Fruit fly (Drosophila melanogaster) whole organism, embryonic: ENCODE data around the gene KP78b.

ENCODE experiments used
- Atf3 ChIP-seq: fragments of 200-800 bp; sonication (Bioruptor generic); optimal IDR thresholded peaks from 3 replicates; lab custom pipeline; 2016; ENCODE audit warnings: missing biosample characterization, missing genetic modification characterization
- B-H2 ChIP-seq: fragments of 200-800 bp; sonication (Bioruptor generic); optimal IDR thresholded peaks from 2 replicates; lab custom pipeline; 2018; ENCODE audit warnings: missing biosample characterization, mild to moderate bottlenecking, missing genetic modification characterization
- Bteb2 ChIP-seq: fragments of 200-800 bp; sonication (Bioruptor generic); optimal IDR thresholded peaks from 2 replicates; lab custom pipeline; 2016; ENCODE audit warnings: missing biosample characterization, missing genetic modification characterization
- CG10654 ChIP-seq: fragments of 200-800 bp; sonication (Bioruptor generic); optimal IDR thresholded peaks from 2 replicates; lab custom pipeline; 2016; ENCODE audit warnings: missing biosample characterization, missing genetic modification characterization
- CG10979 ChIP-seq: fragments of 200-800 bp; sonication (Bioruptor generic); optimal IDR thresholded peaks from 2 replicates; lab custom pipeline; 2018; ENCODE audit warnings: missing biosample characterization, mild to moderate bottlenecking, missing genetic modification characterization, moderate library complexity
- CG11456 ChIP-seq: fragments of 200-800 bp; sonication (Bioruptor generic); IDR thresholded peaks from 3 replicates; pipeline ENCODE4 v1.3.6; 2022; ENCODE audit warnings: missing biosample characterization, missing genetic modification characterization
- CG12071 ChIP-seq: fragments of 200-800 bp; sonication (Bioruptor generic); optimal IDR thresholded peaks from 3 replicates; lab custom pipeline; 2018; ENCODE audit warnings: missing biosample characterization, mild to moderate bottlenecking, missing genetic modification characterization
- CG12236 ChIP-seq: fragments of 200-800 bp; sonication (Bioruptor generic); optimal IDR thresholded peaks from 2 replicates; lab custom pipeline; 2016; ENCODE audit warnings: missing biosample characterization, missing genetic modification characterization
- CG15514 ChIP-seq: fragments of 200-800 bp; sonication (Bioruptor generic); optimal IDR thresholded peaks from 3 replicates; lab custom pipeline; 2017; ENCODE audit warnings: missing biosample characterization, missing genetic modification characterization, mild to moderate bottlenecking, moderate library complexity, missing genetic modification reagents
- CG15601 ChIP-seq: fragments of 200-800 bp; sonication (Bioruptor generic); optimal IDR thresholded peaks from 3 replicates; lab custom pipeline; 2019; ENCODE audit warnings: missing biosample characterization, mild to moderate bottlenecking, missing genetic modification characterization, moderate library complexity
- CG18764 ChIP-seq: fragments of 200-800 bp; sonication (Bioruptor generic); optimal IDR thresholded peaks from 3 replicates; lab custom pipeline; 2016; ENCODE audit warnings: missing biosample characterization, missing genetic modification characterization
- CG32532 ChIP-seq: fragments of 200-800 bp; sonication (Bioruptor generic); IDR thresholded peaks from 2 replicates; pipeline ENCODE4 v1.3.6; 2022; ENCODE audit warnings: missing biosample characterization, missing genetic modification characterization
- CG32772 ChIP-seq: fragments of 200-800 bp; sonication (Bioruptor generic); IDR thresholded peaks from 2 replicates; pipeline ENCODE4 v1.3.6; 2022; ENCODE audit warnings: missing biosample characterization, missing genetic modification characterization
- CG34422 ChIP-seq: fragments of 200-800 bp; sonication (Bioruptor generic); IDR thresholded peaks from 3 replicates; pipeline ENCODE4 v1.3.6; 2022; ENCODE audit warnings: missing biosample characterization, missing genetic modification characterization
- CG4730 ChIP-seq: fragments of 200-800 bp; sonication (Bioruptor generic); IDR thresholded peaks from 2 replicates; pipeline ENCODE4 v1.3.6; 2022; ENCODE audit warnings: missing biosample characterization, missing genetic modification characterization
- CG6175 ChIP-seq: fragments of 200-800 bp; sonication (Bioruptor generic); IDR thresholded peaks from 3 replicates; pipeline ENCODE4 v1.3.6; 2022; ENCODE audit warnings: missing biosample characterization, missing genetic modification characterization
- CG6813 ChIP-seq: fragments of 200-800 bp; sonication (Bioruptor generic); optimal IDR thresholded peaks from 2 replicates; lab custom pipeline; 2017; ENCODE audit warnings: missing biosample characterization, missing genetic modification characterization, mild to moderate bottlenecking, moderate library complexity, missing genetic modification reagents
- CG7271 ChIP-seq: fragments of 200-800 bp; sonication (Bioruptor generic); optimal IDR thresholded peaks from 2 replicates; lab custom pipeline; 2018; ENCODE audit warnings: missing biosample characterization, mild to moderate bottlenecking, missing genetic modification characterization, moderate library complexity
- CG7839 ChIP-seq: fragments of 200-800 bp; sonication (Bioruptor generic); optimal IDR thresholded peaks from 3 replicates; lab custom pipeline; 2018; ENCODE audit warnings: missing biosample characterization, mild to moderate bottlenecking, missing genetic modification characterization, moderate library complexity
- CG7963 ChIP-seq: fragments of 200-800 bp; sonication (Bioruptor generic); IDR thresholded peaks from 3 replicates; pipeline ENCODE4 v1.3.6; 2022; ENCODE audit warnings: missing biosample characterization, missing genetic modification characterization; ENCODE audit not compliant: partially characterized antibody
- CG8765 ChIP-seq: fragments of 200-800 bp; sonication (Bioruptor generic); IDR thresholded peaks from 2 replicates; pipeline ENCODE4 v1.3.6; 2022; ENCODE audit warnings: missing biosample characterization, missing genetic modification characterization
- CG9215 ChIP-seq: fragments of 200-800 bp; sonication (Bioruptor generic); IDR thresholded peaks from 2 replicates; pipeline ENCODE4 v1.3.6; 2022; ENCODE audit warnings: missing biosample characterization, missing genetic modification characterization
- CG9817 ChIP-seq: fragments of 200-800 bp; sonication (Bioruptor generic); optimal IDR thresholded peaks from 2 replicates; lab custom pipeline; 2018; ENCODE audit warnings: missing biosample characterization, mild to moderate bottlenecking, missing genetic modification characterization, moderate library complexity
- Dip3 ChIP-seq: fragments of 200-800 bp; sonication (Bioruptor generic); optimal IDR thresholded peaks from 3 replicates; lab custom pipeline; 2016; ENCODE audit warnings: missing biosample characterization, missing genetic modification characterization
- Dp ChIP-seq: fragments of 200-800 bp; sonication (Bioruptor generic); optimal IDR thresholded peaks from 2 replicates; lab custom pipeline; 2018; ENCODE audit warnings: missing biosample characterization, mild to moderate bottlenecking, missing genetic modification characterization, moderate library complexity
- Drgx ChIP-seq: fragments of 200-800 bp; sonication (Bioruptor generic); IDR thresholded peaks from 2 replicates; pipeline ENCODE4 v1.3.6; 2022; ENCODE audit warnings: missing biosample characterization, missing genetic modification characterization
- E2f2 ChIP-seq: fragments of 200-800 bp; sonication (Bioruptor generic); IDR thresholded peaks from 2 replicates; pipeline ENCODE4 v1.3.6; 2022; ENCODE audit warnings: missing biosample characterization, missing genetic modification characterization
- Hr3 ChIP-seq: fragments of 200-800 bp; sonication (Bioruptor generic); optimal IDR thresholded peaks from 3 replicates; lab custom pipeline; 2016; ENCODE audit warnings: missing biosample characterization, missing genetic modification characterization
- MBD-R2 ChIP-seq: fragments of 200-800 bp; sonication (Bioruptor generic); IDR thresholded peaks from 2 replicates; pipeline ENCODE4 v1.3.6; 2022; ENCODE audit warnings: missing biosample characterization, missing genetic modification characterization
- MESR4 ChIP-seq: fragments of 200-800 bp; sonication (Bioruptor generic); optimal IDR thresholded peaks from 2 replicates; lab custom pipeline; 2018; ENCODE audit warnings: missing biosample characterization, mild to moderate bottlenecking, missing genetic modification characterization, moderate library complexity
- Pdp1 ChIP-seq, 2 experiments: fragments of 200-800 bp; sonication (Bioruptor generic); optimal IDR thresholded peaks; 3 replicates each; lab custom pipeline; 2016; ENCODE audit warnings: missing biosample characterization in 2 of 2, missing genetic modification characterization in 2 of 2, mild to moderate bottlenecking in 1 of 2, moderate library complexity in 1 of 2
- YL-1 ChIP-seq: fragments of 200-800 bp; sonication (Bioruptor generic); optimal IDR thresholded peaks from 3 replicates; lab custom pipeline; 2017; ENCODE audit warnings: missing biosample characterization, mild to moderate bottlenecking, missing genetic modification characterization
- ato ChIP-seq: fragments of 200-800 bp; sonication (Bioruptor generic); IDR thresholded peaks from 2 replicates; pipeline ENCODE4 v1.3.6; 2022; ENCODE audit warnings: missing biosample characterization, missing genetic modification characterization; ENCODE audit not compliant: partially characterized antibody
- az2 ChIP-seq: fragments of 200-800 bp; sonication (Bioruptor generic); optimal IDR thresholded peaks from 3 replicates; lab custom pipeline; 2016; ENCODE audit warnings: missing biosample characterization, missing genetic modification characterization
- bsh ChIP-seq, 2 experiments: fragments of 200-800 bp; sonication (Bioruptor generic); optimal IDR thresholded peaks; 2 replicates each; lab custom pipeline; 2017 to 2018; ENCODE audit warnings: mild to moderate bottlenecking in 2 of 2, missing biosample characterization in 2 of 2, missing genetic modification characterization in 2 of 2, moderate library complexity in 1 of 2
- cad ChIP-seq: fragments of >200 bp; optimal IDR thresholded peaks from 2 replicates; lab custom pipeline; 2017; ENCODE audit warnings: missing biosample characterization, missing genetic modification characterization
- chm ChIP-seq: fragments of 200-800 bp; sonication (Bioruptor generic); IDR thresholded peaks from 2 replicates; pipeline ENCODE4 v1.3.6; 2022; ENCODE audit warnings: missing biosample characterization, missing genetic modification characterization
- crol ChIP-seq: fragments of 200-800 bp; sonication (Bioruptor generic); IDR thresholded peaks from 2 replicates; pipeline ENCODE4 v1.3.6; 2022; ENCODE audit warnings: missing biosample characterization, missing genetic modification characterization
- cwo ChIP-seq: fragments of 200-800 bp; sonication (Bioruptor generic); optimal IDR thresholded peaks from 3 replicates; lab custom pipeline; 2017; ENCODE audit warnings: missing biosample characterization, missing genetic modification characterization, mild to moderate bottlenecking, moderate library complexity, missing genetic modification reagents
- esg ChIP-seq: fragments of 200-800 bp; sonication (Bioruptor generic); conservative IDR thresholded peaks from 2 replicates; pipeline ENCODE4 v1.3.6; 2022; ENCODE audit warnings: missing biosample characterization, missing genetic modification characterization
- eve ChIP-seq, 2 experiments: fragments of >200 bp; optimal IDR thresholded peaks; 2 replicates each; lab custom pipeline; 2017; ENCODE audit warnings: missing biosample characterization in 2 of 2, missing genetic modification characterization in 2 of 2
- ftz-f1 ChIP-seq: fragments of 200-800 bp; sonication (Bioruptor generic); optimal IDR thresholded peaks from 2 replicates; lab custom pipeline; 2016; ENCODE audit warnings: missing biosample characterization, missing genetic modification characterization
- maf-S ChIP-seq: fragments of 200-800 bp; sonication (Bioruptor generic); optimal IDR thresholded peaks from 2 replicates; lab custom pipeline; 2016; ENCODE audit warnings: missing biosample characterization, missing genetic modification characterization
- nmo ChIP-seq: fragments of 200-800 bp; sonication (Bioruptor generic); optimal IDR thresholded peaks from 2 replicates; lab custom pipeline; 2018; ENCODE audit warnings: missing biosample characterization, mild to moderate bottlenecking, missing genetic modification characterization, moderate library complexity
- nom ChIP-seq: fragments of 200-800 bp; sonication (Bioruptor generic); optimal IDR thresholded peaks from 2 replicates; lab custom pipeline; 2017; ENCODE audit warnings: missing biosample characterization, missing genetic modification characterization, mild to moderate bottlenecking, moderate library complexity, missing genetic modification reagents
- seq ChIP-seq: fragments of 200-800 bp; sonication (Bioruptor generic); IDR thresholded peaks from 2 replicates; pipeline ENCODE4 v1.3.6; 2022; ENCODE audit warnings: missing biosample characterization, missing genetic modification characterization
- slp2 ChIP-seq: fragments of 200-800 bp; sonication (Bioruptor generic); optimal IDR thresholded peaks from 2 replicates; lab custom pipeline; 2016; ENCODE audit warnings: missing biosample characterization, missing genetic modification characterization
- stc ChIP-seq: fragments of 200-800 bp; sonication (Bioruptor generic); IDR thresholded peaks from 2 replicates; pipeline ENCODE4 v1.3.6; 2022; ENCODE audit warnings: missing biosample characterization, missing genetic modification characterization
- tio ChIP-seq: fragments of 200-800 bp; sonication (Bioruptor generic); optimal IDR thresholded peaks from 2 replicates; lab custom pipeline; 2017; ENCODE audit warnings: missing biosample characterization, missing genetic modification characterization, inconsistent platforms
- unc-4 ChIP-seq: fragments of 200-800 bp; sonication (Bioruptor generic); IDR thresholded peaks from 2 replicates; pipeline ENCODE4 v1.3.6; 2022; ENCODE audit warnings: missing biosample characterization, missing genetic modification characterization; ENCODE audit not compliant: partially characterized antibody
- z ChIP-seq: fragments of 200-800 bp; sonication (Bioruptor generic); IDR thresholded peaks from 3 replicates; pipeline ENCODE4 v1.3.6; 2022; ENCODE audit warnings: missing biosample characterization, missing genetic modification characterization

KP78b gene

DNA sequence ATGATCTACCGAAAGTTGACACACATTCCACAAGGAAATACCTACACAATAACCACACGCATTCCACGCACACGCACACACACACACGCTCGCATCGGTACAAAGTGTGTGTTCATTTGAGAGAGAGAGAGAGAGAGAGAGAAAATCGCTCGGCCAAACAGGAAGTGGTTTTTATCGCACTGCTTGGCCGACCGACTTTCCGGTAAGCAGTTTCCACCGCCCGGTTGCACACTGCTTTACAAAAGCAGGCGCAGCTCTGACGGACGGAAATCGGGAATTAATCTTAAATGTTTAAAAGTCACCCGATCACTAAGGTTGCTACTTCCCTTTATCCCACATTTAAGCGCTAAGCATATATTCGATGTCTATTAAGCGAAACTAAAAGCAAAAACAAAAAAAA lies 39.9 kb upstream of the KP78b start (continued):
- TF ChIP-seq Atf3, result peak; percentile 23
- no peak for TF ChIP-seq ato (GFP tag; lab: Robert Waterston, UW)
- TF ChIP-seq CG15601 (tag; lab: Kevin White, UChicago), result peak; percentile 59
- TF ChIP-seq CG34422 (GFP tag; lab: Robert Waterston, UW), result no peak
- peak; percentile 12 for TF ChIP-seq maf-S (GFP tag; lab: Kevin White, UChicago)
- no peak for TF ChIP-seq unc-4 (GFP tag; lab: Robert Waterston, UW)
- TF ChIP-seq az2 (GFP tag; lab: Kevin White, UChicago), result peak; percentile 32
- peak; percentile 63 for TF ChIP-seq nmo (GFP tag; lab: Kevin White, UChicago)
- no peak for TF ChIP-seq seq
- peak; percentile 82 for TF ChIP-seq CG6813 (GFP tag; lab: Kevin White, UChicago)
- no peak for TF ChIP-seq CG6175 (GFP tag; lab: Robert Waterston, UW)
- TF ChIP-seq Pdp1 (GFP tag; optimal IDR thresholded peaks at IDR 0.05; lab: Kevin White, UChicago), result peak in 1 of 2 experiments; percentile 50
- TF ChIP-seq CG4730, result peak; percentile 42; the same call in 1 of the 2 replicates
- no peak for TF ChIP-seq E2f2 (GFP tag; lab: Robert Waterston, UW)
- peak; percentile 47 for TF ChIP-seq CG18764 (GFP tag; lab: Kevin White, UChicago)
- TF ChIP-seq YL-1 (GFP tag; lab: Kevin White, UChicago), result peak; percentile 36
- TF ChIP-seq cwo (GFP tag; lab: Kevin White, UChicago), result no peak
- TF ChIP-seq CG9215 (GFP tag; lab: Robert Waterston, UW), result no peak
- peak; percentile 26; the same call in 1 of the 2 replicates for TF ChIP-seq CG8765 (GFP tag; lab: Robert Waterston, UW)
- TF ChIP-seq stc, result no peak
- TF ChIP-seq CG11456 (GFP tag; lab: Robert Waterston, UW), result peak; percentile 76; the same call in 2 of the 3 replicates
- TF ChIP-seq cad (GFP tag; lab: Kevin White, UChicago), result no peak
- TF ChIP-seq z (GFP tag; lab: Robert Waterston, UW), result 0 out of 3 replicates have a peak, but pooled peaks have one; percentile 55
- TF ChIP-seq nom (GFP tag; lab: Kevin White, UChicago), result no peak
- no peak for TF ChIP-seq CG12071 (GFP tag; lab: Kevin White, UChicago)
- TF ChIP-seq Dip3 (GFP tag; lab: Kevin White, UChicago), result no peak
- TF ChIP-seq CG32532, result no peak
- peak; percentile 81; the same call in 1 of the 2 replicates for TF ChIP-seq chm (GFP tag; lab: Robert Waterston, UW)
- peak; percentile 98 for TF ChIP-seq CG7271 (tag; lab: Kevin White, UChicago)
- no peak; the same call in 1 of the 2 replicates for TF ChIP-seq esg (GFP tag; lab: Robert Waterston, UW)
- TF ChIP-seq CG15514, result peak; percentile 51
- TF ChIP-seq eve (GFP tag; optimal IDR thresholded peaks at IDR 0.05; lab: Kevin White, UChicago), result no peak
- TF ChIP-seq CG10654, result peak; percentile 59
- no peak for TF ChIP-seq ftz-f1 (GFP tag; lab: Kevin White, UChicago)
- no peak for TF ChIP-seq MBD-R2
- peak; percentile 57 for TF ChIP-seq CG32772 (GFP tag; lab: Robert Waterston, UW)
- TF ChIP-seq CG9817 (tag; lab: Kevin White, UChicago), result peak; percentile 65
- peak; percentile 25 for TF ChIP-seq Hr3 (GFP tag; lab: Kevin White, UChicago)
- no peak for TF ChIP-seq crol (GFP tag; lab: Robert Waterston, UW)
- no peak for TF ChIP-seq CG10979
- TF ChIP-seq CG12236 (GFP tag; lab: Kevin White, UChicago), result peak; percentile 73
- no peak for TF ChIP-seq CG7963 (GFP tag; lab: Robert Waterston, UW)
- no peak for TF ChIP-seq Drgx (GFP tag; lab: Robert Waterston, UW)
- TF ChIP-seq slp2, result peak; percentile 64
- peak; percentile 29 for TF ChIP-seq tio
- no peak for TF ChIP-seq CG7839
- TF ChIP-seq MESR4 (GFP tag; lab: Kevin White, UChicago), result no peak
- no peak for TF ChIP-seq Dp
- TF ChIP-seq bsh (GFP tag; optimal IDR thresholded peaks at IDR 0.05; lab: Kevin White, UChicago), result no peak
- TF ChIP-seq B-H2 (GFP tag; lab: Kevin White, UChicago), result no peak
- no peak for TF ChIP-seq Bteb2 (GFP tag; lab: Kevin White, UChicago)
